Fruit fly (Drosophila melanogaster) whole organism, embryonic: ENCODE measurements around the gene CG14930.

Experiments used
- CG10321 ChIP-seq: fragments of 200-800 bp; sonication (Bioruptor generic); IDR thresholded peaks from 2 replicates; pipeline ENCODE4 v1.3.6; 2022; ENCODE audit warnings: missing biosample characterization, missing genetic modification characterization
- CG10979 ChIP-seq: fragments of 200-800 bp; sonication (Bioruptor generic); optimal IDR thresholded peaks from 2 replicates; lab custom pipeline; 2018; ENCODE audit warnings: missing biosample characterization, mild to moderate bottlenecking, missing genetic modification characterization, moderate library complexity
- CG12104 ChIP-seq: fragments of 200-800 bp; sonication (Bioruptor generic); optimal IDR thresholded peaks from 3 replicates; lab custom pipeline; 2016; ENCODE audit warnings: missing biosample characterization, missing genetic modification characterization
- CG12236 ChIP-seq: fragments of 200-800 bp; sonication (Bioruptor generic); optimal IDR thresholded peaks from 2 replicates; lab custom pipeline; 2016; ENCODE audit warnings: missing biosample characterization, missing genetic modification characterization
- CG1233 ChIP-seq: fragments of 200-800 bp; sonication (Bioruptor generic); optimal IDR thresholded peaks from 4 replicates; lab custom pipeline; 2018; ENCODE audit warnings: missing biosample characterization, mild to moderate bottlenecking, missing genetic modification characterization
- CG2120 ChIP-seq: fragments of 200-800 bp; sonication (Bioruptor generic); optimal IDR thresholded peaks from 3 replicates; lab custom pipeline; 2016; ENCODE audit warnings: missing biosample characterization, missing genetic modification characterization
- CG31224 ChIP-seq: fragments of 200-800 bp; sonication (Bioruptor generic); IDR thresholded peaks from 2 replicates; pipeline ENCODE4 v1.3.6; 2022; ENCODE audit warnings: missing biosample characterization, missing genetic modification characterization
- CG4707 ChIP-seq: fragments of 200-800 bp; sonication (Bioruptor generic); optimal IDR thresholded peaks from 2 replicates; lab custom pipeline; 2018; ENCODE audit warnings: missing biosample characterization, mild to moderate bottlenecking, missing genetic modification characterization, moderate library complexity
- CG6654 ChIP-seq: fragments of 200-800 bp; sonication (Bioruptor generic); optimal IDR thresholded peaks from 2 replicates; lab custom pipeline; 2017; ENCODE audit warnings: missing biosample characterization, mild to moderate bottlenecking, missing genetic modification characterization
- CG6683 ChIP-seq: fragments of 200-800 bp; sonication (Bioruptor generic); optimal IDR thresholded peaks from 2 replicates; lab custom pipeline; 2017; ENCODE audit warnings: missing biosample characterization, mild to moderate bottlenecking, missing genetic modification characterization, missing genetic modification reagents
- CG6765 ChIP-seq: fragments of 200-800 bp; sonication (Bioruptor generic); optimal IDR thresholded peaks from 3 replicates; lab custom pipeline; 2017; ENCODE audit warnings: missing biosample characterization, mild to moderate bottlenecking, missing genetic modification characterization
- CG6813 ChIP-seq: fragments of 200-800 bp; sonication (Bioruptor generic); optimal IDR thresholded peaks from 2 replicates; lab custom pipeline; 2017; ENCODE audit warnings: missing biosample characterization, missing genetic modification characterization, mild to moderate bottlenecking, moderate library complexity, missing genetic modification reagents
- CG8765 ChIP-seq: fragments of 200-800 bp; sonication (Bioruptor generic); IDR thresholded peaks from 2 replicates; pipeline ENCODE4 v1.3.6; 2022; ENCODE audit warnings: missing biosample characterization, missing genetic modification characterization
- Dek ChIP-seq: fragments of 200-800 bp; sonication (Bioruptor generic); optimal IDR thresholded peaks from 3 replicates; lab custom pipeline; 2019; ENCODE audit warnings: missing biosample characterization, mild to moderate bottlenecking, missing genetic modification characterization, moderate library complexity
- E2f1 ChIP-seq: fragments of 200-800 bp; sonication (Bioruptor generic); IDR thresholded peaks from 2 replicates; pipeline ENCODE4 v1.3.6; 2022; ENCODE audit warnings: missing biosample characterization, missing genetic modification characterization
- E2f2 ChIP-seq: fragments of 200-800 bp; sonication (Bioruptor generic); IDR thresholded peaks from 2 replicates; pipeline ENCODE4 v1.3.6; 2022; ENCODE audit warnings: missing biosample characterization, missing genetic modification characterization
- Ets97D ChIP-seq: fragments of 200-800 bp; sonication (Bioruptor generic); optimal IDR thresholded peaks from 3 replicates; lab custom pipeline; 2016; ENCODE audit warnings: missing biosample characterization, missing genetic modification characterization
- Fer2 ChIP-seq: fragments of 200-800 bp; sonication (Bioruptor generic); optimal IDR thresholded peaks from 2 replicates; lab custom pipeline; 2018; ENCODE audit warnings: missing biosample characterization, mild to moderate bottlenecking, missing genetic modification characterization, moderate library complexity
- HLH3B ChIP-seq: fragments of 200-800 bp; sonication (Bioruptor generic); IDR thresholded peaks from 2 replicates; pipeline ENCODE4 v1.3.6; 2022; ENCODE audit warnings: missing biosample characterization, missing genetic modification characterization
- HLH4C ChIP-seq: fragments of 200-800 bp; sonication (Bioruptor generic); IDR thresholded peaks from 3 replicates; pipeline ENCODE4 v1.3.6; 2022; ENCODE audit warnings: missing biosample characterization, missing genetic modification characterization; ENCODE audit not compliant: partially characterized antibody
- Kr ChIP-seq: fragments of 200-800 bp; sonication (Bioruptor generic); optimal IDR thresholded peaks from 2 replicates; lab custom pipeline; 2017; ENCODE audit warnings: missing biosample characterization, mild to moderate bottlenecking, missing genetic modification characterization
- Meics ChIP-seq: fragments of 200-800 bp; sonication (Bioruptor generic); optimal IDR thresholded peaks from 2 replicates; lab custom pipeline; 2017; ENCODE audit warnings: missing biosample characterization, mild to moderate bottlenecking, missing genetic modification characterization
- NC2α ChIP-seq: fragments of 200-800 bp; sonication (Bioruptor generic); optimal IDR thresholded peaks from 2 replicates; lab custom pipeline; 2016; ENCODE audit warnings: missing biosample characterization, missing genetic modification characterization
- NFAT ChIP-seq: fragments of 200-800 bp; sonication (Bioruptor generic); IDR thresholded peaks from 2 replicates; pipeline ENCODE4 v1.3.6; 2022; ENCODE audit warnings: missing biosample characterization, missing genetic modification characterization
- Nf-YA ChIP-seq: fragments of 200-800 bp; sonication (Bioruptor generic); IDR thresholded peaks from 2 replicates; pipeline ENCODE4 v1.3.6; 2022; ENCODE audit warnings: missing biosample characterization, missing genetic modification characterization
- Opbp ChIP-seq: fragments of 200-800 bp; sonication (Bioruptor generic); IDR thresholded peaks from 3 replicates; pipeline ENCODE4 v1.3.6; 2022; ENCODE audit warnings: missing biosample characterization, missing genetic modification characterization; ENCODE audit not compliant: partially characterized antibody
- Optix ChIP-seq: fragments of 200-800 bp; sonication (Bioruptor generic); IDR thresholded peaks from 3 replicates; pipeline ENCODE4 v1.3.6; 2022; ENCODE audit warnings: missing biosample characterization, missing genetic modification characterization
- ab ChIP-seq: fragments of 200-800 bp; sonication (Bioruptor generic); optimal IDR thresholded peaks from 2 replicates; lab custom pipeline; 2016; ENCODE audit warnings: missing biosample characterization, missing genetic modification characterization
- al ChIP-seq: fragments of 200-800 bp; sonication (Bioruptor generic); IDR thresholded peaks from 2 replicates; pipeline ENCODE4 v1.3.6; 2022; ENCODE audit warnings: missing biosample characterization, missing genetic modification characterization
- ara ChIP-seq: fragments of 200-800 bp; sonication (Bioruptor generic); IDR thresholded peaks from 2 replicates; pipeline ENCODE4 v1.3.6; 2022; ENCODE audit warnings: missing biosample characterization, missing genetic modification characterization
- ash1 ChIP-seq: fragments of 200-800 bp; sonication (Bioruptor generic); optimal IDR thresholded peaks from 2 replicates; lab custom pipeline; 2018; ENCODE audit warnings: missing biosample characterization, mild to moderate bottlenecking, missing genetic modification characterization
- ato ChIP-seq: fragments of 200-800 bp; sonication (Bioruptor generic); IDR thresholded peaks from 2 replicates; pipeline ENCODE4 v1.3.6; 2022; ENCODE audit warnings: missing biosample characterization, missing genetic modification characterization; ENCODE audit not compliant: partially characterized antibody
- bbx ChIP-seq: fragments of 200-800 bp; sonication (Bioruptor generic); IDR thresholded peaks from 2 replicates; pipeline ENCODE4 v1.3.6; 2022; ENCODE audit warnings: missing biosample characterization, missing genetic modification characterization; ENCODE audit not compliant: partially characterized antibody
- bsh ChIP-seq, 2 experiments: fragments of 200-800 bp; sonication (Bioruptor generic); optimal IDR thresholded peaks; 2 replicates each; lab custom pipeline; 2017 to 2018; ENCODE audit warnings: mild to moderate bottlenecking in 2 of 2, missing biosample characterization in 2 of 2, missing genetic modification characterization in 2 of 2, moderate library complexity in 1 of 2
- btn ChIP-seq: fragments of 200-800 bp; sonication (Bioruptor generic); optimal IDR thresholded peaks from 2 replicates; lab custom pipeline; 2016; ENCODE audit warnings: missing biosample characterization, missing genetic modification characterization
- ci ChIP-seq: fragments of 200-800 bp; sonication (Bioruptor generic); IDR thresholded peaks from 3 replicates; pipeline ENCODE4 v1.3.6; 2022; ENCODE audit warnings: missing biosample characterization, missing genetic modification characterization
- danr ChIP-seq: fragments of 200-800 bp; sonication (Bioruptor generic); IDR thresholded peaks from 2 replicates; pipeline ENCODE4 v1.3.6; 2022; ENCODE audit warnings: missing biosample characterization, missing genetic modification characterization
- dpn ChIP-seq, 2 experiments: fragments of 200-800 bp; sonication (Bioruptor generic); optimal IDR thresholded peaks; 3 replicates each; lab custom pipeline; 2016; ENCODE audit warnings: missing biosample characterization in 2 of 2, missing genetic modification characterization in 2 of 2
- emc ChIP-seq: fragments of 200-800 bp; sonication (Bioruptor generic); optimal IDR thresholded peaks from 2 replicates; lab custom pipeline; 2016; ENCODE audit warnings: missing biosample characterization, missing genetic modification characterization
- en ChIP-seq: fragments of 200-800 bp; sonication (Bioruptor generic); optimal IDR thresholded peaks from 2 replicates; lab custom pipeline; 2016; ENCODE audit warnings: missing biosample characterization, missing genetic modification characterization
- fd3F ChIP-seq: fragments of 200-800 bp; sonication (Bioruptor generic); optimal IDR thresholded peaks from 2 replicates; lab custom pipeline; 2018; ENCODE audit warnings: missing biosample characterization, mild to moderate bottlenecking, missing genetic modification characterization, moderate library complexity
- hb ChIP-seq: fragments of 200-800 bp; sonication (Bioruptor generic); IDR thresholded peaks from 3 replicates; pipeline ENCODE4 v1.3.6; 2022; ENCODE audit warnings: missing biosample characterization, missing genetic modification characterization; ENCODE audit not compliant: partially characterized antibody
- insv ChIP-seq, 2 experiments: fragments of 200-800 bp; sonication (Bioruptor generic); optimal IDR thresholded peaks; 3 replicates each; lab custom pipeline; 2016 to 2018; ENCODE audit warnings: missing biosample characterization in 2 of 2, missing genetic modification characterization in 2 of 2
- klu ChIP-seq: fragments of 200-800 bp; sonication (Bioruptor generic); IDR thresholded peaks from 2 replicates; pipeline ENCODE4 v1.3.6; 2022; ENCODE audit warnings: missing biosample characterization, missing genetic modification characterization
- nom ChIP-seq: fragments of 200-800 bp; sonication (Bioruptor generic); optimal IDR thresholded peaks from 2 replicates; lab custom pipeline; 2017; ENCODE audit warnings: missing biosample characterization, missing genetic modification characterization, mild to moderate bottlenecking, moderate library complexity, missing genetic modification reagents
- oc ChIP-seq: fragments of 200-800 bp; sonication (Bioruptor generic); optimal IDR thresholded peaks from 2 replicates; lab custom pipeline; 2018; ENCODE audit warnings: missing biosample characterization, mild to moderate bottlenecking, missing genetic modification characterization, moderate library complexity
- p53 ChIP-seq: fragments of 200-800 bp; sonication (Bioruptor generic); optimal IDR thresholded peaks from 2 replicates; lab custom pipeline; 2016; ENCODE audit warnings: missing biosample characterization, missing genetic modification characterization
- peb ChIP-seq: fragments of 200-800 bp; sonication (Bioruptor generic); IDR thresholded peaks from 2 replicates; pipeline ENCODE4 v1.3.6; 2022; ENCODE audit warnings: missing biosample characterization, missing genetic modification characterization
- sd ChIP-seq: fragments of 200-800 bp; sonication (Bioruptor generic); optimal IDR thresholded peaks from 3 replicates; lab custom pipeline; 2018; ENCODE audit warnings: missing biosample characterization, mild to moderate bottlenecking, missing genetic modification characterization, moderate library complexity
- ssp ChIP-seq: fragments of 200-800 bp; sonication (Bioruptor generic); IDR thresholded peaks from 2 replicates; pipeline ENCODE4 v1.3.6; 2022; ENCODE audit warnings: missing biosample characterization, missing genetic modification characterization
- wek ChIP-seq: fragments of 200-800 bp; sonication (Bioruptor generic); optimal IDR thresholded peaks from 3 replicates; lab custom pipeline; 2018; ENCODE audit warnings: missing biosample characterization, mild to moderate bottlenecking, missing genetic modification characterization, moderate library complexity

Gene CG14930

DNA sequence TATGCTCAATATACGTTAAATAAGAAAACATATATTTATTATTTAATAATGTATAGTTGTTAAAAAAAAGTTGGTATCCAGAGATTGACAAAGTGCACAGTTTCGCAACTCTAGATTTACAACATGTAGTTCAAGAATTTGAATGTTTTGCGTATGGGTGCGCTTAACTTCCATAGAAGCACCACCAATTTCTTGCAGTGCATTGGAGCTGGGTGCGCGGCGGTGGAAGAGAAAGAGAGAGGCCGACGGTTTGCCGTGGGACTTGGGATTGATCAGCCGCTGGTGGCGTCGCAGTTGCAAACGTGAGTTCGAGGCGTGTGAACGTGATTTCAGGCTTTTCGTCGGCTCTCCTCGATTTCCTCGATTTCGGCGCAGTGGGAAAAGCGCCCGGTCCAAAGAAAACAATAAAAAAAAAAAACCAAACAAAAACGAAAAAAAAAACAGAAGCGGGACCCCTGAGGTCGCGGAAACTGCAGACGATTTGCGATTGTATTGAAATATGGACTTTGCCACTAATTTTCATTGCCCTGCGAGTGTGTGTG, 19.6 kb downstream of the CG14930 start, which contains the start of gene spz4 (continued):
- no peak for TF ChIP-seq CG1233 (GFP tag; lab: Kevin White, UChicago)
- no peak for TF ChIP-seq CG6683 (GFP tag; lab: Kevin White, UChicago)
- TF ChIP-seq klu (GFP tag; lab: Robert Waterston, UW) = no peak
- no peak for TF ChIP-seq Ets97D (GFP tag; lab: Kevin White, UChicago)
- TF ChIP-seq Meics (GFP tag; lab: Kevin White, UChicago) = no peak
- TF ChIP-seq al (GFP tag; lab: Robert Waterston, UW) = peak; percentile 7; the same call in 1 of the 2 replicates
- TF ChIP-seq CG6654 = no peak
- no peak for TF ChIP-seq ato (GFP tag; lab: Robert Waterston, UW)
- TF ChIP-seq CG12104 (GFP tag; lab: Kevin White, UChicago) = no peak
- no peak for TF ChIP-seq ara (GFP tag; lab: Robert Waterston, UW)
- TF ChIP-seq CG12236 = no peak
- TF ChIP-seq oc (tag; lab: Kevin White, UChicago) = no peak
- TF ChIP-seq CG6765 (GFP tag; lab: Kevin White, UChicago) = no peak
- no peak for TF ChIP-seq Fer2 (tag; lab: Kevin White, UChicago)
- no peak for TF ChIP-seq CG6813 (GFP tag; lab: Kevin White, UChicago)
- TF ChIP-seq NFAT (GFP tag; lab: Robert Waterston, UW) = 0 out of 2 replicates have a peak, but pooled peaks have one; percentile 8
- TF ChIP-seq CG8765 (GFP tag; lab: Robert Waterston, UW) = no peak
- TF ChIP-seq sd (tag; lab: Kevin White, UChicago) = no peak
- no peak for TF ChIP-seq E2f1 (GFP tag; lab: Robert Waterston, UW)
- no peak for TF ChIP-seq btn (GFP tag; lab: Kevin White, UChicago)
- no peak for TF ChIP-seq bbx (GFP tag; lab: Robert Waterston, UW)
- no peak for TF ChIP-seq fd3F
- no peak for TF ChIP-seq bsh (GFP tag; optimal IDR thresholded peaks at IDR 0.05; lab: Kevin White, UChicago)
- no peak for TF ChIP-seq ssp (GFP tag; lab: Robert Waterston, UW)
- TF ChIP-seq wek (GFP tag; lab: Kevin White, UChicago) = no peak
- TF ChIP-seq p53 = no peak
- no peak for TF ChIP-seq Nf-YA (GFP tag; lab: Robert Waterston, UW)
- TF ChIP-seq CG31224 (GFP tag; lab: Robert Waterston, UW) = no peak
- TF ChIP-seq Optix (GFP tag; lab: Robert Waterston, UW) = no peak
- no peak for TF ChIP-seq ab (GFP tag; lab: Kevin White, UChicago)
- TF ChIP-seq CG10321 = no peak
- 0 out of 3 replicates have a peak, but pooled peaks have one; percentile 33 for TF ChIP-seq ci (GFP tag; lab: Robert Waterston, UW)
- no peak for TF ChIP-seq dpn (GFP tag; optimal IDR thresholded peaks at IDR 0.05; lab: Kevin White, UChicago)
- TF ChIP-seq Kr (GFP tag; lab: Kevin White, UChicago) = no peak
- no peak for TF ChIP-seq nom (GFP tag; lab: Kevin White, UChicago)
- TF ChIP-seq NC2α (GFP tag; lab: Kevin White, UChicago) = no peak
- no peak for TF ChIP-seq Opbp (GFP tag; lab: Robert Waterston, UW)
- no peak for TF ChIP-seq insv (GFP tag; optimal IDR thresholded peaks at IDR 0.05; lab: Kevin White, UChicago)
- TF ChIP-seq ash1 (GFP tag; lab: Kevin White, UChicago) = no peak
- no peak for TF ChIP-seq hb
- no peak for TF ChIP-seq CG4707
- TF ChIP-seq danr (GFP tag; lab: Robert Waterston, UW) = no peak
- TF ChIP-seq emc (GFP tag; lab: Kevin White, UChicago) = no peak
- TF ChIP-seq peb (GFP tag; lab: Robert Waterston, UW) = 0 out of 2 replicates have a peak, but pooled peaks have one; percentile 13
- no peak for TF ChIP-seq en (GFP tag; lab: Kevin White, UChicago)
- TF ChIP-seq CG10979 = peak; percentile 5
- no peak for TF ChIP-seq CG2120
- TF ChIP-seq Dek (tag; lab: Kevin White, UChicago) = no peak
- TF ChIP-seq HLH3B (GFP tag; lab: Robert Waterston, UW) = no peak
- no peak for TF ChIP-seq HLH4C
- TF ChIP-seq E2f2 = no peak
